Worm (Caenorhabditis elegans): ENCODE results near the gene F21A3.3.

The F21A3.3 gene

ce11 chrV:15547727-15548126 is 30.2 kb downstream of the F21A3.3 start:
- peak in 1 of 2 experiments; percentile 17 for TF ChIP-seq lin-35 (GFP tag; optimal IDR thresholded peaks at IDR 0.05)
- TF ChIP-seq nhr-84 (tag; optimal IDR thresholded peaks at IDR 0.05): no peak
- no peak for TF ChIP-seq ztf-11 (tag; optimal IDR thresholded peaks at IDR 0.05)
- peak; percentile 15 for TF ChIP-seq nhr-90 (tag; optimal IDR thresholded peaks at IDR 0.05; ENCODE audit: poor library complexity)
- TF ChIP-seq efl-1 (optimal IDR thresholded peaks at IDR 0.05): no peak
- TF ChIP-seq efl-1 (GFP tag; optimal IDR thresholded peaks at IDR 0.05 in 1 of 2): peak in 1 of 2 experiments; percentile 88
- no peak for TF ChIP-seq vab-15 (tag; optimal IDR thresholded peaks at IDR 0.05)
- TF ChIP-seq ama-1 (optimal IDR thresholded peaks at IDR 0.05): no peak
- TF ChIP-seq jun-1 (tag; optimal IDR thresholded peaks at IDR 0.05): no peak

ce11 chrV:15550408-15550807 is 32.9 kb downstream of the F21A3.3 start:
- no peak for TF ChIP-seq Y116A8C.19 (tag; optimal IDR thresholded peaks at IDR 0.05; ENCODE audit: borderline replicate concordance)
- no peak for TF ChIP-seq hpl-2 (GFP tag; optimal IDR thresholded peaks at IDR 0.05)
- no peak for TF ChIP-seq ceh-88 (GFP tag; IDR thresholded peaks at IDR 0.05)
- no peak for TF ChIP-seq xbp-1 (tag; optimal IDR thresholded peaks at IDR 0.05)
- no peak for TF ChIP-seq nhr-90 (tag; optimal IDR thresholded peaks at IDR 0.05; ENCODE audit: poor library complexity)
- TF ChIP-seq egl-13 (tag; optimal IDR thresholded peaks at IDR 0.05): no peak
- TF ChIP-seq unc-130 (tag; optimal IDR thresholded peaks at IDR 0.05): no peak
- no peak for TF ChIP-seq pax-3 (tag; optimal IDR thresholded peaks at IDR 0.05)
- TF ChIP-seq hlh-4 (tag; optimal IDR thresholded peaks at IDR 0.05): no peak

- TF ChIP-seq unc-86 (tag; optimal IDR thresholded peaks at IDR 0.05) (peak; percentile 19), C04F5.9 (tag; optimal IDR thresholded peaks at IDR 0.05) (no peak), nhr-77 (tag; optimal IDR thresholded peaks at IDR 0.05) (peak; percentile 3), zip-4 (GFP tag; optimal IDR thresholded peaks at IDR 0.05) (no peak), unc-98 (GFP tag; IDR thresholded peaks at IDR 0.05) (peak; percentile 33; the same call in 1 of the 2 replicates), nhr-71 (tag; optimal IDR thresholded peaks at IDR 0.05) (peak; percentile 56), ceh-82 (tag; optimal IDR thresholded peaks at IDR 0.05) (peak in 2 of 3 experiments; percentile 13 to 74), snpc-4 (tag; optimal IDR thresholded peaks at IDR 0.05) (peak; percentile 7), unc-30 (tag; optimal IDR thresholded peaks at IDR 0.05) (no peak), zag-1 (tag; optimal IDR thresholded peaks at IDR 0.05) (no peak), pqm-1 (tag; optimal IDR thresholded peaks at IDR 0.05) (no peak), dsc-1 (tag; optimal IDR thresholded peaks at IDR 0.05) (peak; percentile 43), elt-3 (tag; optimal IDR thresholded peaks at IDR 0.05) (peak in 1 of 6 experiments; percentile 30), hpl-2 (GFP tag; optimal IDR thresholded peaks at IDR 0.05) (no peak), pax-3 (tag; optimal IDR thresholded peaks at IDR 0.05) (no peak), lin-39 (tag; optimal IDR thresholded peaks at IDR 0.05) (no peak), snu-23 (GFP tag; optimal IDR thresholded peaks at IDR 0.05) (peak; percentile 67), ceh-63 (GFP tag; optimal IDR thresholded peaks at IDR 0.05) (no peak), lin-14 (GFP tag; optimal IDR thresholded peaks at IDR 0.05) (peak; percentile 40), ets-5 (GFP tag; IDR thresholded peaks at IDR 0.05) (no peak), lir-3 (tag; optimal IDR thresholded peaks at IDR 0.05; ENCODE audit: poor library complexity) (peak; percentile 24), tbx-2 (tag; optimal IDR thresholded peaks at IDR 0.05) (peak; percentile 32), fkh-8 (tag; optimal IDR thresholded peaks at IDR 0.05) (peak; percentile 54), mdl-1 (tag; optimal IDR thresholded peaks at IDR 0.05) (peak in 1 of 2 experiments; percentile 65), nhr-47 (tag; optimal IDR thresholded peaks at IDR 0.05) (peak; percentile 62), ceh-90 (tag; optimal IDR thresholded peaks at IDR 0.05) (no peak), xbp-1 (tag; optimal IDR thresholded peaks at IDR 0.05) (peak; percentile 27), C16A3.4 (tag; optimal IDR thresholded peaks at IDR 0.05) (peak; percentile 35), lsy-2 (tag; optimal IDR thresholded peaks at IDR 0.05) (peak; percentile 16 to 57), swsn-7 (tag; optimal IDR thresholded peaks at IDR 0.05) (peak; percentile 51), nhr-90 (tag; optimal IDR thresholded peaks at IDR 0.05; ENCODE audit: poor library complexity) (peak; percentile 17), fkh-10 (GFP tag; optimal IDR thresholded peaks at IDR 0.05) (no peak), nhr-20 (tag; optimal IDR thresholded peaks at IDR 0.05) (peak; percentile 44), lin-13 (GFP tag; optimal IDR thresholded peaks at IDR 0.05) (peak; percentile 20), ceh-8 (GFP tag; optimal IDR thresholded peaks at IDR 0.05) (no peak), irx-1 (tag; optimal IDR thresholded peaks at IDR 0.05) (peak; percentile 8), lin-35 (GFP tag; optimal IDR thresholded peaks at IDR 0.05) (peak; percentile 30 to 70), tlp-1 (tag; optimal IDR thresholded peaks at IDR 0.05) (no peak)
These were observed 34.1 kb downstream of the F21A3.3 start for ce11 chrV:15551642-15552041.
